Worm (Caenorhabditis elegans): Measurements from ENCODE around the gene acdh-2.

Gene acdh-2

DNA sequence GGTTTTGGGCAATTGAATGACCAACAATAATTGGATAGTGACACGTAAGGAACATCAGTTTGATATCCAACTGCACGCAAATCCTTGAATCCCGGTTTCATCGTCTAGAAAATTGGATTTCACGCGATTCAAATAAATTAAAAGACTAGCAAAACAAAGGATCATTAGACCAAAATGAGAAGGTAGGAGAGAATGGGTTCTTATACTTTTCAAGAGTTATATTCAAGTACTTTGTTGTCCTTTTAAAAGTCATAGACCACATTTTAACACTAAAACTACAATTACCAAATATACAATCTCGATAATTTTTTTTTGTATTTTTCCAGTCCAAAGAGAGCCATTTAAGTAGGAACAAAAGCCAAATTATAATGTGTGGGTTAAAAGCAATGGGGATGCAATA lies 35.0 kb upstream of the acdh-2 start, which contains the start of gene T25E4.2:
Gene T25E4.2, minus strand, starts transcription at position 101 of the 400 bp plus-strand sequence.
- TF ChIP-seq nhr-129 (tag; optimal IDR thresholded peaks at IDR 0.05) (no peak), dmd-4 (tag; optimal IDR thresholded peaks at IDR 0.05) (no peak), blmp-1 (tag; optimal IDR thresholded peaks at IDR 0.05; ENCODE audit: insufficient read depth) (no peak), sma-9 (GFP tag; optimal IDR thresholded peaks at IDR 0.05) (no peak), sma-9 (tag; optimal IDR thresholded peaks at IDR 0.05) (no peak), zag-1 (tag; optimal IDR thresholded peaks at IDR 0.05) (no peak), nhr-23 (tag; optimal IDR thresholded peaks at IDR 0.05) (no peak), snpc-4 (tag; optimal IDR thresholded peaks at IDR 0.05) (no peak), egl-27 (tag; optimal IDR thresholded peaks at IDR 0.05) (no peak), skn-1 (tag; optimal IDR thresholded peaks at IDR 0.05) (no peak), ZK546.5 (tag; optimal IDR thresholded peaks at IDR 0.05) (no peak), mdl-1 (tag; optimal IDR thresholded peaks at IDR 0.05) (no peak), lsy-2 (tag; optimal IDR thresholded peaks at IDR 0.05) (no peak), crh-2 (tag; optimal IDR thresholded peaks at IDR 0.05) (no peak), lin-39 (tag; optimal IDR thresholded peaks at IDR 0.05) (no peak), fos-1 (tag; optimal IDR thresholded peaks at IDR 0.05) (no peak), alr-1 (tag; optimal IDR thresholded peaks at IDR 0.05) (no peak), mab-5 (tag; optimal IDR thresholded peaks at IDR 0.05) (no peak), nhr-237 (tag; optimal IDR thresholded peaks at IDR 0.05) (no peak), nhr-6 (tag; optimal IDR thresholded peaks at IDR 0.05) (no peak), nhr-12 (tag; optimal IDR thresholded peaks at IDR 0.05) (no peak)

DNA sequence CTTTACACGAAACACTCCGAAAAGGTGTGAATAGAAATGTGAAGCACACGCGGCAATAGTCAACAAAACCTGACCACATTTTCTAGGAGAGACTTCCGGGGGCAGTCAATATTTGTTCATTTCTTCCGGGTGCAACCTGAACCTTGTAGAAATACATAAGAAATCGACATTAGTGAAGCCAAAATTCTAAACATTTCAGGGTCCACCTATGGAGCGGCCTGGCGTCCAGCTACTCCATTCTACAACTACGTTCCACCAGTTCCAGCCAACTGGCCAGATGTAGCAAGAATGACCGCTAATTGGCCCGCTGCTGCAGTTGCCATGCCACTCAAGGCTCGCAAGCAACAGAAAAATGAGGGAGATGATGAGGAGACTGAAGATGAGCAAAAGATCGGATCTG lies 31.9 kb upstream of the acdh-2 start:
- no peak for TF ChIP-seq nhr-12 (tag; optimal IDR thresholded peaks at IDR 0.05)
- no peak for TF ChIP-seq ztf-1 (GFP tag; conservative IDR thresholded peaks at IDR 0.05)
- no peak for TF ChIP-seq snpc-4 (tag; optimal IDR thresholded peaks at IDR 0.05)
- no peak for TF ChIP-seq elt-1 (tag; optimal IDR thresholded peaks at IDR 0.05)
- no peak for TF ChIP-seq nhr-129 (tag; optimal IDR thresholded peaks at IDR 0.05)
- no peak for TF ChIP-seq lin-11 (tag; optimal IDR thresholded peaks at IDR 0.05)
- no peak for TF ChIP-seq unc-62 (GFP tag; optimal IDR thresholded peaks at IDR 0.05)
- TF ChIP-seq lin-13 (GFP tag; optimal IDR thresholded peaks at IDR 0.05): no peak
- TF ChIP-seq ama-1 (optimal IDR thresholded peaks at IDR 0.05): no peak
- TF ChIP-seq egl-27 (tag; optimal IDR thresholded peaks at IDR 0.05): no peak
- no peak for TF ChIP-seq R02D3.7 (tag; optimal IDR thresholded peaks at IDR 0.05)
- no peak for TF ChIP-seq dmd-4 (tag; optimal IDR thresholded peaks at IDR 0.05)
- no peak for TF ChIP-seq sma-9 (GFP tag; optimal IDR thresholded peaks at IDR 0.05)
- no peak for TF ChIP-seq sma-9 (tag; optimal IDR thresholded peaks at IDR 0.05)
- TF ChIP-seq sma-3 (GFP tag; optimal IDR thresholded peaks at IDR 0.05): no peak
- TF ChIP-seq lin-39 (tag; optimal IDR thresholded peaks at IDR 0.05): no peak
- TF ChIP-seq aly-2 (tag; optimal IDR thresholded peaks at IDR 0.05): no peak
- TF ChIP-seq nhr-237 (tag; optimal IDR thresholded peaks at IDR 0.05): no peak
- TF ChIP-seq ceh-82 (tag; optimal IDR thresholded peaks at IDR 0.05): no peak

DNA sequence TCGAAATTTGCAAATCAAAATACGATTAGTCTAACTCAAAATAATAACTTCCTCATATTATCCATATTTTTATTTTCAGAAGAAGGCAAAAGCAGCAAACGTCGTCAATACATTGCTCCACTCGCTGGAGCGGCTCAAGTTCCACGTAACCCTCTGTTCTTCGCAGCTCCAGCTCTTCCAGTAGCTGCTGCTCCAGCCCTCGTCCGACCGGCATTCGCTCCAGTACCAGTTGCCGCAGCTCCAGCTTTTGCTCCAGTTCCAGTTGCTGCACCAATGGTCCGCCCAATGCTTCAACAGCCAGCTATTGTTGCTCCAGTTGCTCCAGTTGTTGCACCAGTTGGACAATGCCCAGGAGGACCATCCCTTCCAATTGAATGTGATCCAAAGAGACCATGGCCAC lies 31.4 kb upstream of the acdh-2 start:
- TF ChIP-seq nhr-77 (tag; optimal IDR thresholded peaks at IDR 0.05) (no peak), lsy-2 (tag; optimal IDR thresholded peaks at IDR 0.05) (no peak), unc-62 (GFP tag; optimal IDR thresholded peaks at IDR 0.05) (no peak), nhr-6 (tag; optimal IDR thresholded peaks at IDR 0.05) (no peak), ztf-1 (GFP tag; conservative IDR thresholded peaks at IDR 0.05) (no peak), lin-13 (GFP tag; optimal IDR thresholded peaks at IDR 0.05) (no peak)

DNA sequence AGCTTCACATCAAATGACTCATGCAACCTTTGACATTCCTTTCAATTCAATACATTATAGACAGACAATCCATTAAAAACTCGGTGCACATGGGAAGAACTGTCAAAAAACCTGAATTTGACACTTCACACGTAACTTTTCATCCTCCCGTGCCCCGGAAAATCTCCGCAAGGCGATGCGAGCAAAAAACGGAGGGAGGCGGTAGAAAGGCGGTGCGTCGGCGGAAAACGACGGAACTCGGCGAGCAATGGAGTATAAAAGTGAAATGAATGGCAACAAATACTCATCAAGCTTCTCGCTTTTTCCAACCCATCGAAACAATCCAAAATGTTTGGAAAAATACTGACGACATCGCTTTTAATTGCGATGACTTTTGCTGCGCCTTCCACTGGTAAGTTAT lies 30.7 kb upstream of the acdh-2 start, which contains the start of gene T25E4.1:
Gene T25E4.1, plus strand, starts transcription at position 301 of the 400 bp plus-strand sequence.
- TF ChIP-seq zag-1 (tag; optimal IDR thresholded peaks at IDR 0.05): no peak
- TF ChIP-seq mab-5 (tag; optimal IDR thresholded peaks at IDR 0.05): no peak
- TF ChIP-seq nhr-10 (tag; optimal IDR thresholded peaks at IDR 0.05): no peak
- no peak for TF ChIP-seq nhr-77 (tag; optimal IDR thresholded peaks at IDR 0.05)
- TF ChIP-seq snpc-4 (tag; optimal IDR thresholded peaks at IDR 0.05): no peak
- TF ChIP-seq ztf-1 (GFP tag; conservative IDR thresholded peaks at IDR 0.05): no peak
- no peak for TF ChIP-seq nhr-23 (tag; optimal IDR thresholded peaks at IDR 0.05)
- TF ChIP-seq ZK546.5 (tag; optimal IDR thresholded peaks at IDR 0.05): no peak
- TF ChIP-seq sma-3 (GFP tag; optimal IDR thresholded peaks at IDR 0.05): no peak
- TF ChIP-seq nhr-129 (tag; optimal IDR thresholded peaks at IDR 0.05): no peak
- no peak for TF ChIP-seq lin-39 (tag; optimal IDR thresholded peaks at IDR 0.05)
- TF ChIP-seq mbf-1 (tag; optimal IDR thresholded peaks at IDR 0.05): no peak
- TF ChIP-seq ama-1 (optimal IDR thresholded peaks at IDR 0.05): no peak
- TF ChIP-seq mdl-1 (tag; optimal IDR thresholded peaks at IDR 0.05): no peak
- no peak for TF ChIP-seq C34F6.9 (tag; optimal IDR thresholded peaks at IDR 0.05)
- no peak for TF ChIP-seq elt-3 (tag; optimal IDR thresholded peaks at IDR 0.05)
- TF ChIP-seq nhr-21 (tag; optimal IDR thresholded peaks at IDR 0.05): no peak
